Worm (Caenorhabditis elegans) whole organism, L4 larva: ENCODE results near the gene pros-1.

Source experiments
- F37D6.2 ChIP-seq: sonication (generic microtip); optimal IDR thresholded peaks from 2 replicates; lab custom pipeline; 2016; ENCODE audit warnings: mild to moderate bottlenecking, missing genetic modification characterization, missing compliant biosample characterization
- R02D3.7 ChIP-seq: fragments of 150-350 bp; sonication (generic microtip); optimal IDR thresholded peaks from 3 replicates; lab custom pipeline; 2014; ENCODE audit warnings: missing biosample characterization, missing genetic modification characterization
- T26A8.4 ChIP-seq: fragments of 200-800 bp; sonication (Bioruptor generic); IDR thresholded peaks from 2 replicates; pipeline ENCODE4 v1.3.6; 2022; ENCODE audit warnings: missing genetic modification characterization, missing compliant biosample characterization
- Y105C5A.15 ChIP-seq: fragments of 200-800 bp; sonication (Bioruptor generic); IDR thresholded peaks from 2 replicates; pipeline ENCODE4 v1.3.6; 2022; ENCODE audit warnings: missing genetic modification characterization, missing compliant biosample characterization
- aha-1 ChIP-seq: fragments of 150-350 bp; peaks from one replicate; lab custom pipeline; 2014; ENCODE audit warnings: missing biosample characterization, missing genetic modification characterization
- arid-1 ChIP-seq: fragments of 200-800 bp; sonication (Bioruptor generic); conservative IDR thresholded peaks from 2 replicates; pipeline ENCODE4 v1.3.6; 2022; ENCODE audit warnings: missing genetic modification reagents, missing genetic modification characterization, missing compliant biosample characterization
- attf-4 ChIP-seq: sonication (generic microtip); optimal IDR thresholded peaks from 3 replicates; lab custom pipeline; 2017; ENCODE audit warnings: missing biosample characterization, missing genetic modification characterization
- ceh-28 ChIP-seq: fragments of 150-350 bp; optimal IDR thresholded peaks from 2 replicates; lab custom pipeline; 2014; ENCODE audit warnings: missing biosample characterization, missing genetic modification reagents, missing genetic modification characterization
- ceh-82 ChIP-seq: sonication (generic microtip); optimal IDR thresholded peaks from 2 replicates; lab custom pipeline; 2017; ENCODE audit warnings: missing biosample characterization, missing genetic modification characterization
- daf-16 ChIP-seq, 3 experiments: sonication (generic microtip); optimal IDR thresholded peaks; 2 replicates each; lab custom pipeline; 2016 to 2017; ENCODE audit warnings: missing genetic modification characterization in 3 of 3, missing genetic modification reagents in 3 of 3, mild to moderate bottlenecking in 2 of 3, missing compliant biosample characterization in 2 of 3, missing biosample characterization in 1 of 3, moderate library complexity in 1 of 3
- dpl-1 ChIP-seq: fragments of 150-350 bp; optimal IDR thresholded peaks from 2 replicates; lab custom pipeline; 2014; ENCODE audit warnings: missing biosample characterization, missing genetic modification reagents, missing genetic modification characterization
- dve-1 ChIP-seq: sonication (generic microtip); optimal IDR thresholded peaks from 2 replicates; lab custom pipeline; 2017; ENCODE audit warnings: antibody characterized with exemption, mild to moderate bottlenecking, missing genetic modification characterization, missing compliant biosample characterization; ENCODE audit not compliant: insufficient read depth
- egl-43 ChIP-seq: fragments of 200-800 bp; sonication (Bioruptor generic); IDR thresholded peaks from 2 replicates; pipeline ENCODE4 v1.3.6; 2022; ENCODE audit warnings: missing genetic modification reagents, missing genetic modification characterization, missing compliant biosample characterization
- hif-1 ChIP-seq, 2 experiments: sonication (generic microtip); optimal IDR thresholded peaks; 2 replicates each; lab custom pipeline; 2016 to 2017; ENCODE audit warnings: missing compliant biosample characterization in 2 of 2, missing genetic modification characterization in 2 of 2, missing genetic modification reagents in 2 of 2, missing genotype in 2 of 2, mild to moderate bottlenecking in 1 of 2
- hlh-11 ChIP-seq: fragments of 200-800 bp; sonication (Bioruptor generic); optimal IDR thresholded peaks from 2 replicates; lab custom pipeline; 2018; ENCODE audit warnings: mild to moderate bottlenecking, missing genetic modification characterization, missing compliant biosample characterization
- hlh-30 ChIP-seq: sonication (generic microtip); optimal IDR thresholded peaks from 2 replicates; lab custom pipeline; 2017; ENCODE audit warnings: antibody characterized with exemption, mild to moderate bottlenecking, missing genetic modification characterization, missing compliant biosample characterization; ENCODE audit not compliant: insufficient read depth
- hmg-1.1 ChIP-seq: fragments of 200-800 bp; sonication (Bioruptor generic); IDR thresholded peaks from 2 replicates; pipeline ENCODE4 v1.3.6; 2022; ENCODE audit warnings: missing genetic modification reagents, missing genetic modification characterization, missing compliant biosample characterization
- jun-1 ChIP-seq: fragments of 150-350 bp; optimal IDR thresholded peaks from 2 replicates; lab custom pipeline; 2014; ENCODE audit warnings: missing biosample characterization, missing genetic modification reagents, missing genetic modification characterization
- lin-13 ChIP-seq: fragments of 150-350 bp; optimal IDR thresholded peaks from 2 replicates; lab custom pipeline; 2014; ENCODE audit warnings: missing biosample characterization, missing genetic modification reagents, missing genetic modification characterization
- lin-38 ChIP-seq: fragments of 200-800 bp; sonication (Bioruptor generic); IDR thresholded peaks from 2 replicates; pipeline ENCODE4 v1.3.6; 2022; ENCODE audit warnings: missing genetic modification reagents, missing genetic modification characterization, missing compliant biosample characterization
- lsy-2 ChIP-seq, 2 experiments: fragments of 150-350 bp in 1 of 2; sonication (generic microtip) in 1 of 2; optimal IDR thresholded peaks; 2 replicates each; lab custom pipeline; 2014 to 2017; ENCODE audit warnings: missing biosample characterization in 2 of 2, missing genetic modification characterization in 2 of 2
- madf-9 ChIP-seq: fragments of 200-800 bp; sonication (Bioruptor generic); conservative IDR thresholded peaks from 2 replicates; pipeline ENCODE4 v1.3.6; 2022; ENCODE audit warnings: missing genetic modification reagents, missing genetic modification characterization, missing compliant biosample characterization
- mdl-1 ChIP-seq, 2 experiments: fragments of 150-350 bp in 1 of 2; sonication (generic microtip) in 1 of 2; optimal IDR thresholded peaks; 2 replicates each; lab custom pipeline; 2014 to 2017; ENCODE audit warnings: missing biosample characterization in 2 of 2, missing genetic modification characterization in 2 of 2
- mdt-29 ChIP-seq: fragments of 200-800 bp; sonication (Bioruptor generic); IDR thresholded peaks from 2 replicates; pipeline ENCODE4 v1.3.6; 2022; ENCODE audit warnings: missing genetic modification reagents, missing genetic modification characterization, missing compliant biosample characterization
- mep-1 ChIP-seq: fragments of 150-350 bp; sonication (generic microtip); optimal IDR thresholded peaks from 3 replicates; lab custom pipeline; 2014; ENCODE audit warnings: missing biosample characterization, missing genetic modification characterization
- mes-2 ChIP-seq: sonication (generic microtip); optimal IDR thresholded peaks from 2 replicates; lab custom pipeline; 2016; ENCODE audit warnings: missing genotype, mild to moderate bottlenecking, missing genetic modification characterization, missing compliant biosample characterization; ENCODE audit not compliant: poor library complexity, severe bottlenecking
- mxl-3 ChIP-seq: fragments of 200-800 bp; sonication (Bioruptor generic); optimal IDR thresholded peaks from 2 replicates; lab custom pipeline; 2018; ENCODE audit warnings: mild to moderate bottlenecking, missing genetic modification characterization, missing compliant biosample characterization
- nhr-10 ChIP-seq: fragments of 150-350 bp; optimal IDR thresholded peaks from 2 replicates; lab custom pipeline; 2014; ENCODE audit warnings: missing biosample characterization, missing genetic modification characterization
- nhr-25 ChIP-seq: sonication (generic microtip); optimal IDR thresholded peaks from 2 replicates; lab custom pipeline; 2017; ENCODE audit warnings: missing genetic modification characterization, mild to moderate bottlenecking, missing compliant biosample characterization, antibody characterized with exemption, moderate library complexity, borderline replicate concordance; ENCODE audit not compliant: insufficient read depth
- nhr-28 ChIP-seq: fragments of 150-350 bp; optimal IDR thresholded peaks from 2 replicates; lab custom pipeline; 2014; ENCODE audit warnings: missing biosample characterization, missing genetic modification characterization
- nhr-41 ChIP-seq: fragments of 200-800 bp; sonication (Bioruptor generic); IDR thresholded peaks from 2 replicates; pipeline ENCODE4 v1.3.6; 2022; ENCODE audit warnings: missing genetic modification reagents, missing genetic modification characterization, missing compliant biosample characterization
- nhr-42 ChIP-seq: fragments of 200-800 bp; sonication (Bioruptor generic); IDR thresholded peaks from 2 replicates; pipeline ENCODE4 v1.3.6; 2022; ENCODE audit warnings: missing genetic modification characterization, missing compliant biosample characterization
- nhr-6 ChIP-seq: fragments of 150-350 bp; optimal IDR thresholded peaks from 2 replicates; lab custom pipeline; 2014; ENCODE audit warnings: missing biosample characterization, missing genetic modification characterization
- nhr-77 ChIP-seq: fragments of 150-350 bp; optimal IDR thresholded peaks from 2 replicates; lab custom pipeline; 2014; ENCODE audit warnings: missing biosample characterization, missing genetic modification characterization
- pha-4 ChIP-seq, 2 experiments: fragments of 150-350 bp in 1 of 2; fragments of 200-800 bp in 1 of 2; sonication (Bioruptor generic) in 1 of 2; IDR thresholded peaks in 1 of 2; optimal IDR thresholded peaks in 1 of 2; 2 replicates each; pipeline versions ENCODE4 v1.3.6 to Lab custom; 2014 to 2022; ENCODE audit warnings: missing genetic modification characterization in 2 of 2, missing genetic modification reagents in 2 of 2, missing biosample characterization in 1 of 2, missing compliant biosample characterization in 1 of 2
- rbr-2 ChIP-seq: sonication (generic microtip); optimal IDR thresholded peaks from 2 replicates; lab custom pipeline; 2016; ENCODE audit warnings: missing genotype, missing genetic modification characterization, missing compliant biosample characterization
- unc-130 ChIP-seq: sonication (generic microtip); optimal IDR thresholded peaks from 2 replicates; lab custom pipeline; 2016; ENCODE audit warnings: missing genetic modification reagents, missing genetic modification characterization, missing compliant biosample characterization
- vab-7 ChIP-seq: fragments of 200-800 bp; sonication (Bioruptor generic); IDR thresholded peaks from 2 replicates; pipeline ENCODE4 v1.3.6; 2022; ENCODE audit warnings: missing genetic modification reagents, missing genetic modification characterization, missing compliant biosample characterization
- zfp-2 ChIP-seq: sonication (generic microtip); optimal IDR thresholded peaks from 2 replicates; lab custom pipeline; 2016; ENCODE audit warnings: mild to moderate bottlenecking, missing genetic modification characterization, missing compliant biosample characterization

The pros-1 gene

DNA sequence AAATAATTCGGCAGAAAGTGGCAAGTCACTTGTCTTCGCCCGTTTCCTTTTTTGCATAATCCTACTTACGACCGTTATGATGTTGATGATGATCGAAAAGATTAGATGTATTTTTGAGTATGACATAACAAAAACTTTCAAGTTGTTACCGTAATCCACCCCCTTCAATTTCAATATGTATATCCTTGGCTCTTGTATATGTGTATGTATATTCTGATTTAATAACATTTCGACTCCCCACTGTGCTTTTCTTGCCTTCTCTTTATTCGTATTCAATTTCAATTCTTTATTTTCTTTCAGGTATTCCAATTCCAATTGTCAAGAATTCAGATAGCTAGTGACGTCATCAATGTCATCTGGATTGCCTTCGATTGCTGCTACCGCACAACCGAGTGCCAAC, at the start of gene pros-1:
Gene pros-1, plus strand, starts transcription at position 301 of the 400 bp plus-strand sequence.
- no peak for TF ChIP-seq hlh-30 (tag; lab: Kevin White, UChicago)
- TF ChIP-seq, all 104 proteins: peak for 0

DNA sequence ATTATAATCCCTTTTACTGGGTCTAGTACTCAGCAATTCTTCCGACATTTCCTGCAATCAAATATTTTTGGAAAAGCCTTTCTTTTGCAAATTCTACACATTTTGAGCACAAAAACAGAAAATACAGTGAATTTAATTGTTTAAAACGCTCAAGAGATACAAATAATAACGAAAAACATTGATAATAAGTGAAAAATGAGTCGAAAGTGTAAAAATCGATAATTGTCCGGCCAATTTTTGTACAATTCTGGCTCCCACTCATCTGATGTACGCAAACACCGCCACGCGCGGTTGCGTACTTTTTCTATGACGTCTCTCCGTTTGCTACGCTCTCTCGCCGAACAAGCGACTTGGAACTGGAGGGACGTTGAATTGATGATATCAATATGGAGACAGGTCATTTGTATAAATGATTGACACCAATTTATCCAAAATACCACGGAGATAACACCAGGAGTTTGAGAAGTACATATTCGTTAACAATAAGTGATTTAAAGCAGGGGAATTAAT, 46.2 kb upstream of the pros-1 start, which contains the start of gene lin-36:
Gene lin-36, minus strand, starts transcription at position 51 of the 510 bp plus-strand sequence.
- TF ChIP-seq nhr-77 (tag; lab: Kevin White, UChicago): peak; percentile 17
- peak in 1 of 2 experiments; percentile 14 for TF ChIP-seq mdl-1 (tag; optimal IDR thresholded peaks at IDR 0.05; lab: Kevin White, UChicago)
- TF ChIP-seq hlh-11: peak; percentile 91
- TF ChIP-seq ceh-82 (tag; lab: Kevin White, UChicago): no peak
- TF ChIP-seq T26A8.4 (GFP tag; lab: Robert Waterston, UW): peak; percentile 56
- TF ChIP-seq dpl-1: peak; percentile 89
- 0 out of 2 replicates have a peak, but pooled peaks have one; percentile 25 for TF ChIP-seq vab-7 (GFP tag; lab: Robert Waterston, UW)
- TF ChIP-seq mep-1 (tag; lab: Kevin White, UChicago): peak; percentile 79
- TF ChIP-seq rbr-2 (tag; lab: Kevin White, UChicago): peak; percentile 57
- peak; percentile 58 for TF ChIP-seq ceh-28 (tag; lab: Kevin White, UChicago)
- peak; percentile 91 for TF ChIP-seq mes-2 (tag; lab: Kevin White, UChicago)
- TF ChIP-seq nhr-6 (tag; lab: Kevin White, UChicago): peak; percentile 87
- TF ChIP-seq attf-4: no peak
- peak; percentile 24 for TF ChIP-seq F37D6.2 (tag; lab: Kevin White, UChicago)
- TF ChIP-seq mxl-3 (GFP tag; lab: Kevin White, UChicago): peak; percentile 62
- peak; percentile 43; the same call in 1 of the 2 replicates for TF ChIP-seq arid-1
- TF ChIP-seq egl-43 (GFP tag; lab: Robert Waterston, UW): no peak
- 0 out of 2 replicates have a peak, but pooled peaks have one; percentile 21 for TF ChIP-seq madf-9 (GFP tag; lab: Robert Waterston, UW)
- no peak for TF ChIP-seq Y105C5A.15 (GFP tag; lab: Robert Waterston, UW)
- no peak for TF ChIP-seq R02D3.7 (tag; lab: Kevin White, UChicago)
- no peak for TF ChIP-seq jun-1 (tag; lab: Kevin White, UChicago)
- TF ChIP-seq lsy-2 (tag; optimal IDR thresholded peaks at IDR 0.05; lab: Kevin White, UChicago): peak in 1 of 2 experiments; percentile 90
- TF ChIP-seq unc-130 (GFP tag; lab: Kevin White, UChicago): peak; percentile 17
- TF ChIP-seq mdt-29 (GFP tag; lab: Robert Waterston, UW): 0 out of 2 replicates have a peak, but pooled peaks have one; percentile 18
- TF ChIP-seq aha-1 (tag; lab: Kevin White, UChicago): peak; percentile 6
- peak; percentile 70 for TF ChIP-seq hmg-1.1 (GFP tag; lab: Robert Waterston, UW)
- TF ChIP-seq dve-1: peak; percentile 78
- 0 out of 2 replicates have a peak, but pooled peaks have one; percentile 20 for TF ChIP-seq nhr-42
- no peak for TF ChIP-seq zfp-2 (tag; lab: Kevin White, UChicago)
- no peak for TF ChIP-seq nhr-41 (GFP tag; lab: Robert Waterston, UW)
- TF ChIP-seq hif-1 (tag; optimal IDR thresholded peaks at IDR 0.05; lab: Kevin White, UChicago): peak in 1 of 2 experiments; percentile 58
- TF ChIP-seq hlh-30 (tag; lab: Kevin White, UChicago): peak; percentile 78
- TF ChIP-seq nhr-25 (tag; lab: Kevin White, UChicago): peak; percentile 11
- peak; percentile 84 for TF ChIP-seq lin-13 (GFP tag; lab: Kevin White, UChicago)
- TF ChIP-seq nhr-28 (tag; lab: Kevin White, UChicago): peak; percentile 68
- TF ChIP-seq daf-16 (GFP tag; optimal IDR thresholded peaks at IDR 0.05; lab: Kevin White, UChicago): no peak
- peak; percentile 51 for TF ChIP-seq daf-16 (tag; optimal IDR thresholded peaks at IDR 0.05; lab: Kevin White, UChicago)
- TF ChIP-seq nhr-10 (tag; lab: Kevin White, UChicago): no peak
- no peak for TF ChIP-seq pha-4 (GFP tag; IDR thresholded peaks at IDR 0.05; lab: Robert Waterston, UW)
- TF ChIP-seq pha-4 (tag; optimal IDR thresholded peaks at IDR 0.05; lab: Kevin White, UChicago): peak; percentile 74
- TF ChIP-seq lin-38 (GFP tag; lab: Robert Waterston, UW): peak; percentile 71
